Fruit fly (Drosophila melanogaster): Measurements from ENCODE around the gene CG42846.

The CG42846 gene

DNA sequence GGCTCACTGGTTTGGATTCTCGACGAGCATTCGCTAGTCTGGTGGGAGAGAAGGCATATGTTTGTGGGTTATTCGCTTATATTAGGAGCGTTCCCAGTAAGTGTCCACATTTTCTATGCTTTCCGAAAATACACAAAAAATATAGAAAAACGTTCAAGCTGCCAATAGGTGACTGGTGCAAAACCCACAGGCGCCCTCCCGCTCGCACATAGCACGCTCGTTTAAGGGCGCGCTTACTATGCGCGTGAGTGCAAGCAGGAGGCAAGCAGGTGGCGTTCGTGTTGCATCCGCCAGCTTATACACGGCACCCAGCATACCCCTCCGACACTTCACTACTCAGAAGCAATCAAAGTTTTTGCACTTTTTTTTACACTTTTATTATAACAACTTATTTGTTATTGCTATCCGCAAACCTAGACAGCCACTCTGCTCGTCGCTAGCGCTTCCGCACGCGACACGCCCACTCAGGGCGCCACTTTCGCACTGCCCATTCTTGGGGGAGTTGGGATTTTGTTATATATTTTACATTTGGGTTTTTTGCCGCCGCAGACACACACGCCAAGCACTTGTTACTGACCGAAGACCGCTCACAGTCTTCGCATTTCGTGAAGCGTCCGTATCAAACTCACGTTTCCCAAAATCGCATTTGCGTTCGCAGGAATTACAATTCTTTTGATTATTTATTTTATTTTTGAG is 32.2 kb downstream of the CG42846 start (continued):
- TF ChIP-seq Rx (GFP tag; IDR thresholded peaks at IDR 0.05): 0 out of 2 replicates have a peak, but pooled peaks have one; percentile 17
- peak; percentile 57; the same call in 1 of the 2 replicates for TF ChIP-seq E2f1 (GFP tag; IDR thresholded peaks at IDR 0.05)
- peak; percentile 42; the same call in 1 of the 2 replicates for TF ChIP-seq Nf-YA (GFP tag; IDR thresholded peaks at IDR 0.05)
- TF ChIP-seq Dek (tag; optimal IDR thresholded peaks at IDR 0.05): peak; percentile 35
- TF ChIP-seq CG1024 (GFP tag; IDR thresholded peaks at IDR 0.05): peak; percentile 46; the same call in 1 of the 2 replicates
- peak; percentile 84; the same call in 1 of the 3 replicates for TF ChIP-seq CG2199 (GFP tag; IDR thresholded peaks at IDR 0.05)
- TF ChIP-seq fu2 (GFP tag; optimal IDR thresholded peaks at IDR 0.05): peak; percentile 32
- TF ChIP-seq CG8478 (optimal IDR thresholded peaks at IDR 0.05): peak; percentile 91
- TF ChIP-seq CHES-1-like (GFP tag; optimal IDR thresholded peaks at IDR 0.05): peak; percentile 80
- TF ChIP-seq CG6854 (GFP tag; optimal IDR thresholded peaks at IDR 0.05): no peak
- peak; percentile 13 for TF ChIP-seq kni (GFP tag; optimal IDR thresholded peaks at IDR 0.05)
- peak; percentile 71 for TF ChIP-seq dm (GFP tag; optimal IDR thresholded peaks at IDR 0.05)
- peak; percentile 46 for TF ChIP-seq CG3847 (GFP tag; IDR thresholded peaks at IDR 0.05)
- peak; percentile 25; the same call in 1 of the 3 replicates for TF ChIP-seq z (GFP tag; IDR thresholded peaks at IDR 0.05)
- TF ChIP-seq CG13424 (tag; optimal IDR thresholded peaks at IDR 0.05): peak; percentile 39
- peak; percentile 7 for TF ChIP-seq CG17186 (GFP tag; optimal IDR thresholded peaks at IDR 0.05)
- TF ChIP-seq nerfin-1 (tag; optimal IDR thresholded peaks at IDR 0.05): peak; percentile 15
- peak; percentile 31; the same call in 2 of the 3 replicates for TF ChIP-seq CG16813 (GFP tag; IDR thresholded peaks at IDR 0.05; ENCODE audit: partially characterized antibody)
- TF ChIP-seq Atf3 (GFP tag; optimal IDR thresholded peaks at IDR 0.05): peak; percentile 23
- TF ChIP-seq tio (GFP tag; optimal IDR thresholded peaks at IDR 0.05): no peak
- no peak for TF ChIP-seq hkb (optimal IDR thresholded peaks at IDR 0.05)
- TF ChIP-seq hkb (GFP tag; IDR thresholded peaks at IDR 0.05): 0 out of 2 replicates have a peak, but pooled peaks have one; percentile 33
- peak; percentile 91 for TF ChIP-seq ttk (GFP tag; IDR thresholded peaks at IDR 0.05)
- TF ChIP-seq tx (GFP tag; optimal IDR thresholded peaks at IDR 0.05): peak; percentile 5
- TF ChIP-seq CG1832 (GFP tag; optimal IDR thresholded peaks at IDR 0.05): peak; percentile 99
- TF ChIP-seq tin (GFP tag; optimal IDR thresholded peaks at IDR 0.05): peak; percentile 0
- TF ChIP-seq CG6791 (GFP tag; IDR thresholded peaks at IDR 0.05; ENCODE audit: partially characterized antibody): peak; percentile 4; the same call in 2 of the 3 replicates
- peak in 1 of 2 experiments; percentile 3 for TF ChIP-seq dpn (GFP tag; optimal IDR thresholded peaks at IDR 0.05)
- TF ChIP-seq ATbp (GFP tag; optimal IDR thresholded peaks at IDR 0.05): peak; percentile 24
- peak; percentile 20; the same call in 1 of the 3 replicates for TF ChIP-seq croc (GFP tag; conservative IDR thresholded peaks at IDR 0.05)
- peak; percentile 63; the same call in 1 of the 2 replicates for TF ChIP-seq CG32772 (GFP tag; IDR thresholded peaks at IDR 0.05)
- peak; percentile 44 for TF ChIP-seq Sin3A (optimal IDR thresholded peaks at IDR 0.05)
- TF ChIP-seq CG10979 (tag; optimal IDR thresholded peaks at IDR 0.05): peak; percentile 3
- TF ChIP-seq HLH3B (GFP tag; IDR thresholded peaks at IDR 0.05): peak; percentile 34; the same call in 1 of the 2 replicates
- peak; percentile 87 for TF ChIP-seq CG10321 (GFP tag; IDR thresholded peaks at IDR 0.05)
- TF ChIP-seq CG32767 (GFP tag; IDR thresholded peaks at IDR 0.05): peak; percentile 78
- peak; percentile 52 for TF ChIP-seq Ets65A (GFP tag)
- TF ChIP-seq CG11456 (GFP tag; IDR thresholded peaks at IDR 0.05): peak; percentile 53; the same call in 1 of the 3 replicates
- no peak for TF ChIP-seq CG4424 (GFP tag; optimal IDR thresholded peaks at IDR 0.05)
- TF ChIP-seq amos (GFP tag; IDR thresholded peaks at IDR 0.05; ENCODE audit: partially characterized antibody): peak; percentile 64
- TF ChIP-seq br (optimal IDR thresholded peaks at IDR 0.05): no peak
- peak; percentile 41; the same call in 1 of the 2 replicates for TF ChIP-seq inv (GFP tag; IDR thresholded peaks at IDR 0.05; ENCODE audit: partially characterized antibody)
- no peak for TF ChIP-seq dati (GFP tag; IDR thresholded peaks at IDR 0.05)
- TF ChIP-seq nau (GFP tag; optimal IDR thresholded peaks at IDR 0.05): no peak
- no peak for TF ChIP-seq CG16863 (GFP tag; optimal IDR thresholded peaks at IDR 0.05)
- TF ChIP-seq CG32532 (GFP tag; IDR thresholded peaks at IDR 0.05): peak; percentile 55; the same call in 1 of the 2 replicates
- peak; percentile 87 for TF ChIP-seq YL-1 (GFP tag; optimal IDR thresholded peaks at IDR 0.05)
- TF ChIP-seq CG9797 (GFP tag; optimal IDR thresholded peaks at IDR 0.05): peak; percentile 13
- TF ChIP-seq vvl (GFP tag; IDR thresholded peaks at IDR 0.05): peak; percentile 56
- TF ChIP-seq Dp (GFP tag; optimal IDR thresholded peaks at IDR 0.05): peak; percentile 27

All from whole organism, embryonic.